Worm (Caenorhabditis elegans) whole organism, early embryonic: Measurements from ENCODE around the gene lpr-2.

Experiments used
- aly-1 ChIP-seq: sonication (generic microtip); optimal IDR thresholded peaks from 2 replicates; lab custom pipeline; 2016; ENCODE audit warnings: missing genetic modification characterization, missing compliant biosample characterization
- ama-1 ChIP-seq: fragments of 150-350 bp; optimal IDR thresholded peaks from 2 replicates; lab custom pipeline; 2014
- ceh-13 ChIP-seq: fragments of 200-800 bp; sonication (Bioruptor generic); optimal IDR thresholded peaks from 2 replicates; lab custom pipeline; 2018; ENCODE audit warnings: mild to moderate bottlenecking, missing genetic modification characterization, missing compliant biosample characterization
- ceh-36 ChIP-seq: sonication (generic microtip); optimal IDR thresholded peaks from 2 replicates; lab custom pipeline; 2016; ENCODE audit warnings: missing genetic modification characterization, inconsistent platforms, missing compliant biosample characterization
- ets-7 ChIP-seq: sonication (generic microtip); optimal IDR thresholded peaks from 2 replicates; lab custom pipeline; 2016; ENCODE audit warnings: missing genotype, missing genetic modification characterization, missing compliant biosample characterization
- hmg-4 ChIP-seq: fragments of 200-800 bp; sonication (Bioruptor generic); optimal IDR thresholded peaks from 2 replicates; lab custom pipeline; 2018; ENCODE audit warnings: mild to moderate bottlenecking, missing genetic modification characterization, missing compliant biosample characterization
- hnd-1 ChIP-seq: sonication (generic microtip); optimal IDR thresholded peaks from 2 replicates; lab custom pipeline; 2016; ENCODE audit warnings: missing genetic modification characterization, missing compliant biosample characterization
- sea-1 ChIP-seq: fragments of 200-800 bp; sonication (Bioruptor generic); conservative IDR thresholded peaks from 2 replicates; pipeline ENCODE4 v1.3.6; 2022; ENCODE audit warnings: missing genetic modification characterization, missing compliant biosample characterization
- tbx-11 ChIP-seq: fragments of 200-800 bp; sonication (Bioruptor generic); IDR thresholded peaks from 2 replicates; pipeline ENCODE4 v1.3.6; 2022; ENCODE audit warnings: missing genetic modification characterization, missing compliant biosample characterization
- tbx-37 ChIP-seq: fragments of 200-800 bp; sonication (Bioruptor generic); conservative IDR thresholded peaks from 2 replicates; pipeline ENCODE4 v1.3.6; 2022; ENCODE audit warnings: missing genetic modification reagents, missing genetic modification characterization, missing compliant biosample characterization
- tra-4 ChIP-seq: sonication (generic microtip); optimal IDR thresholded peaks from 2 replicates; lab custom pipeline; 2017; ENCODE audit warnings: missing genetic modification characterization, missing compliant biosample characterization

DNA sequence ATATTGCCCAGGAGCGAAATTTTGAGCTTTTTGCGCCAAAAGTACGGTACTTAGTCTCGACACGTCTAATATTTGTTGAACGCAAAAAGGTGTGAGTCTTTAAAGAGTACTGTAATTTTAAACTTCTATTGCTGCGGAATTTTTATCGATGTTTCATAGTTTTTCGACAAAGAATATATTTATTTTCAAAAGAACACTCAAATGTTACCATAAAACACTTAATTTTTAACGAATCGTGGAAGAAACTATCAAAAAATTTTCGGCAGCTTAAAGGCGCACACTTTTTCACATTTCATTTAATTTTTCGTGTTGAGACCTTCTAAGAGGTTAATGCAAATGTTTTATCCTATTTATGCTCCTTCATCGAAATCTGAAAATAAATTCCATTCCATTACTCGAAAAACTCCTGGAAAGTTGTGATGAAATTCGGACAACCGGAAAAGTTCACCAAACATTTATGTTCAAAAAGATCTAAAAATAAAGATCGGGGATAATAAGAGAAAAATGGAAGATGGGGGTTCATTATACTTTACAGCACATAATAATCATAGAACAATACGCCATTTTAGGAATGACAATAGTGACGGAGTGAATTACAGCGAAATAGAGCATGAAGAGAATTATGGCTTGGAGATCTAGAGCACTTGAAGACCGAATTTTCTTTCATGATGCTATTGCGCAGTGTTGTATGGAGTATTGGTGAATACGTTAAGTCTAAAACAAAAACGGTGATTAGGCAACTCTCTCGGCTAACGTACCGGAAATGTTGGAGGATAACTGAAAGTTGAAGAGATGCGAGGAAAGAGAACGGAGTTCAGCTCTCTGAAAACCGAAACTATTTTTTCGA lies 41.3 kb downstream of the lpr-2 start:
- no peak for TF ChIP-seq hmg-4 (GFP tag; lab: Kevin White, UChicago)
- TF ChIP-seq ama-1 (lab: Kevin White, UChicago): peak; percentile 41
- no peak for TF ChIP-seq ets-7 (tag; lab: Kevin White, UChicago)
- TF ChIP-seq tbx-11 (GFP tag; lab: Robert Waterston, UW): no peak
- no peak for TF ChIP-seq sea-1 (GFP tag; lab: Robert Waterston, UW)
- no peak for TF ChIP-seq tra-4 (tag; lab: Kevin White, UChicago)
- TF ChIP-seq ceh-36 (tag; lab: Kevin White, UChicago): no peak
- no peak for TF ChIP-seq tbx-37
- no peak for TF ChIP-seq hnd-1 (tag; lab: Kevin White, UChicago)
- no peak for TF ChIP-seq ceh-13 (GFP tag; lab: Kevin White, UChicago)
- no peak for TF ChIP-seq aly-1 (tag; lab: Kevin White, UChicago)
